Fruit fly (Drosophila melanogaster) whole organism, embryonic: Measurements from ENCODE around the gene Tsc1.

Source experiments
- ATbp ChIP-seq: fragments of 200-800 bp; sonication (Bioruptor generic); optimal IDR thresholded peaks from 2 replicates; lab custom pipeline; 2017; ENCODE audit warnings: missing biosample characterization, mild to moderate bottlenecking, missing genetic modification characterization, missing genetic modification reagents
- Abd-B ChIP-seq: fragments of 200-800 bp; sonication (Bioruptor generic); optimal IDR thresholded peaks from 2 replicates; lab custom pipeline; 2018; ENCODE audit warnings: missing biosample characterization, mild to moderate bottlenecking, missing genetic modification characterization, moderate library complexity
- Atf6 ChIP-seq: fragments of 200-800 bp; sonication (Bioruptor generic); IDR thresholded peaks from 2 replicates; pipeline ENCODE4 v1.3.6; 2022; ENCODE audit warnings: missing biosample characterization, missing genetic modification characterization
- CG11093 ChIP-seq: fragments of 200-800 bp; sonication (Bioruptor generic); IDR thresholded peaks from 3 replicates; pipeline ENCODE4 v1.3.6; 2022; ENCODE audit warnings: missing biosample characterization, missing genetic modification characterization
- CG1233 ChIP-seq: fragments of 200-800 bp; sonication (Bioruptor generic); optimal IDR thresholded peaks from 4 replicates; lab custom pipeline; 2018; ENCODE audit warnings: missing biosample characterization, mild to moderate bottlenecking, missing genetic modification characterization
- CG12942 ChIP-seq: fragments of 200-800 bp; sonication (Bioruptor generic); optimal IDR thresholded peaks from 3 replicates; lab custom pipeline; 2016; ENCODE audit warnings: missing biosample characterization, missing genetic modification characterization
- CG1602 ChIP-seq: fragments of 200-800 bp; sonication (Bioruptor generic); optimal IDR thresholded peaks from 3 replicates; lab custom pipeline; 2016; ENCODE audit warnings: missing biosample characterization, missing genetic modification characterization
- CG16813 ChIP-seq: fragments of 200-800 bp; sonication (Bioruptor generic); IDR thresholded peaks from 3 replicates; pipeline ENCODE4 v1.3.6; 2022; ENCODE audit warnings: missing biosample characterization, missing genetic modification characterization; ENCODE audit not compliant: partially characterized antibody
- CG17829 ChIP-seq: fragments of 200-800 bp; optimal IDR thresholded peaks from 2 replicates; lab custom pipeline; 2019; ENCODE audit warnings: missing biosample characterization, mild to moderate bottlenecking, missing genetic modification characterization, moderate library complexity
- CG3163 ChIP-seq: fragments of 200-800 bp; sonication (Bioruptor generic); optimal IDR thresholded peaks from 3 replicates; lab custom pipeline; 2016; ENCODE audit warnings: missing biosample characterization, missing genetic modification characterization
- CG33213 ChIP-seq: fragments of 200-800 bp; sonication (Bioruptor generic); optimal IDR thresholded peaks from 3 replicates; lab custom pipeline; 2016; ENCODE audit warnings: missing biosample characterization, missing genetic modification characterization
- CG33557 ChIP-seq: fragments of 200-800 bp; sonication (Bioruptor generic); optimal IDR thresholded peaks from 2 replicates; lab custom pipeline; 2019; ENCODE audit warnings: missing biosample characterization, mild to moderate bottlenecking, missing genetic modification characterization, moderate library complexity
- CG34422 ChIP-seq: fragments of 200-800 bp; sonication (Bioruptor generic); IDR thresholded peaks from 3 replicates; pipeline ENCODE4 v1.3.6; 2022; ENCODE audit warnings: missing biosample characterization, missing genetic modification characterization
- CG3995 ChIP-seq: fragments of 200-800 bp; sonication (Bioruptor generic); optimal IDR thresholded peaks from 3 replicates; lab custom pipeline; 2016; ENCODE audit warnings: missing biosample characterization, missing genetic modification characterization
- CG6791 ChIP-seq: fragments of 200-800 bp; sonication (Bioruptor generic); IDR thresholded peaks from 3 replicates; pipeline ENCODE4 v1.3.6; 2022; ENCODE audit warnings: missing biosample characterization, missing genetic modification characterization; ENCODE audit not compliant: partially characterized antibody
- CG7556 ChIP-seq: fragments of 200-800 bp; sonication (Bioruptor generic); optimal IDR thresholded peaks from 2 replicates; lab custom pipeline; 2017; ENCODE audit warnings: missing biosample characterization, mild to moderate bottlenecking, missing genetic modification characterization
- CG9876 ChIP-seq: fragments of 200-800 bp; sonication (Bioruptor generic); optimal IDR thresholded peaks from 2 replicates; lab custom pipeline; 2016; ENCODE audit warnings: missing biosample characterization, missing genetic modification characterization
- Camta ChIP-seq: fragments of 200-800 bp; sonication (Bioruptor generic); optimal IDR thresholded peaks from 2 replicates; lab custom pipeline; 2016; ENCODE audit warnings: missing biosample characterization, missing genetic modification characterization
- Elba2 ChIP-seq: fragments of 200-800 bp; sonication (Bioruptor generic); optimal IDR thresholded peaks from 3 replicates; lab custom pipeline; 2016; ENCODE audit warnings: missing biosample characterization, missing genetic modification characterization
- Fer1 ChIP-seq: fragments of 200-800 bp; sonication (Bioruptor generic); optimal IDR thresholded peaks from 2 replicates; lab custom pipeline; 2017; ENCODE audit warnings: missing biosample characterization, mild to moderate bottlenecking, missing genetic modification characterization
- HLH4C ChIP-seq: fragments of 200-800 bp; sonication (Bioruptor generic); IDR thresholded peaks from 3 replicates; pipeline ENCODE4 v1.3.6; 2022; ENCODE audit warnings: missing biosample characterization, missing genetic modification characterization; ENCODE audit not compliant: partially characterized antibody
- Jarid2 ChIP-seq: fragments of 200-800 bp; sonication (Bioruptor generic); optimal IDR thresholded peaks from 3 replicates; lab custom pipeline; 2017; ENCODE audit warnings: mild to moderate bottlenecking, missing biosample characterization, missing genetic modification reagents, missing genetic modification characterization
- MBD-R2 ChIP-seq: fragments of 200-800 bp; sonication (Bioruptor generic); IDR thresholded peaks from 2 replicates; pipeline ENCODE4 v1.3.6; 2022; ENCODE audit warnings: missing biosample characterization, missing genetic modification characterization
- MESR4 ChIP-seq: fragments of 200-800 bp; sonication (Bioruptor generic); optimal IDR thresholded peaks from 2 replicates; lab custom pipeline; 2018; ENCODE audit warnings: missing biosample characterization, mild to moderate bottlenecking, missing genetic modification characterization, moderate library complexity
- NK7.1 ChIP-seq: fragments of 200-800 bp; sonication (Bioruptor generic); optimal IDR thresholded peaks from 3 replicates; lab custom pipeline; 2016; ENCODE audit warnings: missing biosample characterization, missing genetic modification characterization
- Pdp1 ChIP-seq, 2 experiments: fragments of 200-800 bp; sonication (Bioruptor generic); optimal IDR thresholded peaks; 3 replicates each; lab custom pipeline; 2016; ENCODE audit warnings: missing biosample characterization in 2 of 2, missing genetic modification characterization in 2 of 2, mild to moderate bottlenecking in 1 of 2, moderate library complexity in 1 of 2
- Rx ChIP-seq: fragments of 200-800 bp; sonication (Bioruptor generic); IDR thresholded peaks from 2 replicates; pipeline ENCODE4 v1.3.6; 2022; ENCODE audit warnings: missing biosample characterization, missing genetic modification characterization
- ac ChIP-seq: fragments of 200-800 bp; sonication (Bioruptor generic); optimal IDR thresholded peaks from 3 replicates; lab custom pipeline; 2017; ENCODE audit warnings: missing biosample characterization, mild to moderate bottlenecking, missing genetic modification characterization
- bigmax ChIP-seq: fragments of 200-800 bp; sonication (Bioruptor generic); optimal IDR thresholded peaks from 2 replicates; lab custom pipeline; 2018; ENCODE audit warnings: missing biosample characterization, mild to moderate bottlenecking, missing genetic modification characterization
- cwo ChIP-seq: fragments of 200-800 bp; sonication (Bioruptor generic); optimal IDR thresholded peaks from 3 replicates; lab custom pipeline; 2017; ENCODE audit warnings: missing biosample characterization, missing genetic modification characterization, mild to moderate bottlenecking, moderate library complexity, missing genetic modification reagents
- disco-r ChIP-seq: fragments of 200-800 bp; sonication (Bioruptor generic); optimal IDR thresholded peaks from 2 replicates; lab custom pipeline; 2016; ENCODE audit warnings: missing biosample characterization, missing genetic modification characterization
- fd102C ChIP-seq: fragments of 200-800 bp; sonication (Bioruptor generic); optimal IDR thresholded peaks from 2 replicates; lab custom pipeline; 2018; ENCODE audit warnings: missing biosample characterization, mild to moderate bottlenecking, missing genetic modification characterization, moderate library complexity
- gfzf ChIP-seq: fragments of 200-800 bp; sonication (Bioruptor generic); optimal IDR thresholded peaks from 2 replicates; lab custom pipeline; 2016; ENCODE audit warnings: missing biosample characterization, mild to moderate bottlenecking, missing genetic modification characterization, moderate library complexity
- hbn ChIP-seq: fragments of 200-800 bp; sonication (Bioruptor generic); IDR thresholded peaks from 2 replicates; pipeline ENCODE4 v1.3.6; 2022; ENCODE audit warnings: missing biosample characterization, missing genetic modification characterization; ENCODE audit not compliant: partially characterized antibody
- insv ChIP-seq, 2 experiments: fragments of 200-800 bp; sonication (Bioruptor generic); optimal IDR thresholded peaks; 3 replicates each; lab custom pipeline; 2016 to 2018; ENCODE audit warnings: missing biosample characterization in 2 of 2, missing genetic modification characterization in 2 of 2
- jigr1 ChIP-seq: fragments of 200-800 bp; sonication (Bioruptor generic); IDR thresholded peaks from 3 replicates; pipeline ENCODE4 v1.3.6; 2022; ENCODE audit warnings: missing biosample characterization, missing genetic modification characterization
- jing ChIP-seq: fragments of 200-800 bp; sonication (Bioruptor generic); optimal IDR thresholded peaks from 2 replicates; lab custom pipeline; 2018; ENCODE audit warnings: missing biosample characterization, mild to moderate bottlenecking, missing genetic modification characterization
- mld ChIP-seq: fragments of 200-800 bp; sonication (Bioruptor generic); IDR thresholded peaks from 3 replicates; pipeline ENCODE4 v1.3.6; 2022; ENCODE audit warnings: missing biosample characterization, missing genetic modification characterization; ENCODE audit not compliant: partially characterized antibody
- nerfin-2 ChIP-seq: fragments of 200-800 bp; sonication (Bioruptor generic); IDR thresholded peaks from 2 replicates; pipeline ENCODE4 v1.3.6; 2022; ENCODE audit warnings: missing biosample characterization, missing genetic modification characterization; ENCODE audit not compliant: partially characterized antibody
- p53 ChIP-seq: fragments of 200-800 bp; sonication (Bioruptor generic); optimal IDR thresholded peaks from 2 replicates; lab custom pipeline; 2016; ENCODE audit warnings: missing biosample characterization, missing genetic modification characterization
- pfk ChIP-seq: fragments of 200-800 bp; sonication (Bioruptor generic); optimal IDR thresholded peaks from 2 replicates; lab custom pipeline; 2018; ENCODE audit warnings: missing biosample characterization, mild to moderate bottlenecking, missing genetic modification characterization, moderate library complexity
- phol ChIP-seq: fragments of 200-800 bp; sonication (Bioruptor generic); optimal IDR thresholded peaks from 3 replicates; lab custom pipeline; 2018; ENCODE audit warnings: missing biosample characterization, mild to moderate bottlenecking, missing genetic modification characterization, moderate library complexity
- row ChIP-seq: fragments of 200-800 bp; sonication (Bioruptor generic); IDR thresholded peaks from 3 replicates; pipeline ENCODE4 v1.3.6; 2022; ENCODE audit warnings: missing biosample characterization, missing genetic modification characterization
- scrt ChIP-seq: fragments of 200-800 bp; sonication (Bioruptor generic); optimal IDR thresholded peaks from 2 replicates; lab custom pipeline; 2018; ENCODE audit warnings: missing biosample characterization, mild to moderate bottlenecking, missing genetic modification characterization, moderate library complexity
- sna ChIP-seq: fragments of 200-800 bp; sonication (Bioruptor generic); IDR thresholded peaks from 2 replicates; pipeline ENCODE4 v1.3.6; 2022; ENCODE audit warnings: missing biosample characterization, missing genetic modification characterization; ENCODE audit not compliant: partially characterized antibody
- sob ChIP-seq: fragments of 200-800 bp; sonication (Bioruptor generic); IDR thresholded peaks from 2 replicates; pipeline ENCODE4 v1.3.6; 2022; ENCODE audit warnings: missing biosample characterization, missing genetic modification characterization
- wor ChIP-seq: fragments of 200-800 bp; sonication (Bioruptor generic); IDR thresholded peaks from 2 replicates; pipeline ENCODE4 v1.3.6; 2022; ENCODE audit warnings: missing biosample characterization, missing genetic modification characterization
- z ChIP-seq: fragments of 200-800 bp; sonication (Bioruptor generic); IDR thresholded peaks from 3 replicates; pipeline ENCODE4 v1.3.6; 2022; ENCODE audit warnings: missing biosample characterization, missing genetic modification characterization
- zfh1 ChIP-seq: fragments of 200-800 bp; sonication (Bioruptor generic); IDR thresholded peaks from 3 replicates; pipeline ENCODE4 v1.3.6; 2022; ENCODE audit warnings: missing biosample characterization, missing genetic modification characterization

Gene Tsc1

DNA sequence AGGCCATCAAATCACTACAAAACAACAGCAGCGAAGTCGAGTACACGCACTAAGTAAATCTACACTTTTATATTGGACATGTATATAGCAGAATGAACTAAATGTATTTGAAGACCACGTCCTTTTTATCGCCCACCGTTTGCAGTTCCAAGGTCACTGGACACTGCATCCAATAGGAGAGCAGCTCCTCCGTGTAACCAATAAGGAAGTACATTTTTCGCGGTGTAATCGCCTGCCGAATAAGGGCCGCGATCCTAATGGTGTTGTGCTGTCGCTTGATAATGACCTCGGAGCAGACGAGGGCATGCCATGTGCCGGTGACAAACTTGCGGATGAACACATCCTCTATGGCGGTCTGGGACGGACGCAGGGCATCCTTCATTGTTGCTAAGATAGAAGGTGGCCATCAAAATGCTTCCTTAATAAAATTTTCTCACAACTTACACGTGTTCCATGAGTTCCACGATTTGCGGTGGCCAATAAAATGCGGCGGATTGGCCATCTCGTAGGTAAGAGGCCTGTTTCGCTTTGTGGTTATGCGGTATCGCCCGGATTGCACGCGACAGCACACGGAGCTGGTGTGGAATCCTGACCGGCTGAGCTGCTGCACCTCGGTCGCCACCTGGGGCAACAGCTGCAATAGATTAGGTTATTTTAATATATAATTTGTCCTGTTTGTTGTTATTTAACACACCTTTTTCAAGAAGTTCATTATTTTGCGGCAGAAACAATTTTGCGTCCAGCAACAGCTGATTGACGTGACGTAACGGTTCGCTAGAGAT is 32.9 kb downstream of the Tsc1 start, which contains the start of gene mRpS24:
TSS of gene mRpS24 (minus strand) at position 772 of the 782 bp plus-strand sequence.
- no peak for TF ChIP-seq Fer1
- TF ChIP-seq HLH4C = no peak
- TF ChIP-seq CG34422 (GFP tag; lab: Robert Waterston, UW) = peak; percentile 51; the same call in 1 of the 3 replicates
- TF ChIP-seq Jarid2 (GFP tag; lab: Kevin White, UChicago) = no peak
- no peak for TF ChIP-seq CG3995 (GFP tag; lab: Kevin White, UChicago)
- 0 out of 2 replicates have a peak, but pooled peaks have one; percentile 58 for TF ChIP-seq hbn (GFP tag; lab: Robert Waterston, UW)
- no peak for TF ChIP-seq CG12942 (GFP tag; lab: Kevin White, UChicago)
- no peak for TF ChIP-seq Rx (GFP tag; lab: Robert Waterston, UW)
- TF ChIP-seq CG1233 (GFP tag; lab: Kevin White, UChicago) = no peak
- TF ChIP-seq insv (GFP tag; optimal IDR thresholded peaks at IDR 0.05; lab: Kevin White, UChicago) = no peak
- TF ChIP-seq CG16813 (GFP tag; lab: Robert Waterston, UW) = no peak
- TF ChIP-seq CG6791 (GFP tag; lab: Robert Waterston, UW) = no peak
- TF ChIP-seq ATbp (GFP tag; lab: Kevin White, UChicago) = no peak
- TF ChIP-seq phol (tag; lab: Kevin White, UChicago) = no peak
- TF ChIP-seq CG1602 (GFP tag; lab: Kevin White, UChicago) = no peak
- no peak for TF ChIP-seq ac (GFP tag; lab: Kevin White, UChicago)
- TF ChIP-seq z (GFP tag; lab: Robert Waterston, UW) = no peak
- TF ChIP-seq fd102C = no peak
- no peak for TF ChIP-seq Abd-B (GFP tag; lab: Kevin White, UChicago)
- TF ChIP-seq nerfin-2 (GFP tag; lab: Robert Waterston, UW) = no peak; the same call in 1 of the 2 replicates
- TF ChIP-seq Pdp1 (GFP tag; optimal IDR thresholded peaks at IDR 0.05; lab: Kevin White, UChicago) = peak in 1 of 2 experiments; percentile 97
- TF ChIP-seq cwo = no peak
- TF ChIP-seq CG11093 (GFP tag; lab: Robert Waterston, UW) = no peak
- no peak for TF ChIP-seq Camta
- TF ChIP-seq row (GFP tag; lab: Robert Waterston, UW) = no peak
- no peak for TF ChIP-seq p53 (GFP tag; lab: Kevin White, UChicago)
- no peak for TF ChIP-seq CG7556 (GFP tag; lab: Kevin White, UChicago)
- TF ChIP-seq CG3163 (GFP tag; lab: Kevin White, UChicago) = no peak
- no peak for TF ChIP-seq sob (GFP tag; lab: Robert Waterston, UW)
- no peak for TF ChIP-seq CG33213 (GFP tag; lab: Kevin White, UChicago)
- TF ChIP-seq CG9876 (GFP tag; lab: Kevin White, UChicago) = no peak
- TF ChIP-seq scrt (GFP tag; lab: Kevin White, UChicago) = no peak
- peak; percentile 67 for TF ChIP-seq MBD-R2 (GFP tag; lab: Robert Waterston, UW)
- no peak for TF ChIP-seq gfzf (GFP tag; lab: Kevin White, UChicago)
- peak; percentile 52 for TF ChIP-seq MESR4 (GFP tag; lab: Kevin White, UChicago)
- no peak for TF ChIP-seq CG33557 (GFP tag; lab: Kevin White, UChicago)
- peak; percentile 94 for TF ChIP-seq Elba2
- no peak for TF ChIP-seq jing (GFP tag; lab: Kevin White, UChicago)
- no peak for TF ChIP-seq disco-r
- no peak for TF ChIP-seq NK7.1 (GFP tag; lab: Kevin White, UChicago)
- TF ChIP-seq zfh1 (GFP tag; lab: Robert Waterston, UW) = no peak
- TF ChIP-seq pfk (GFP tag; lab: Kevin White, UChicago) = no peak
- TF ChIP-seq jigr1 (GFP tag; lab: Robert Waterston, UW) = no peak
- TF ChIP-seq CG17829 = no peak
- no peak for TF ChIP-seq Atf6 (GFP tag; lab: Robert Waterston, UW)
- TF ChIP-seq wor (GFP tag; lab: Robert Waterston, UW) = no peak
- peak; percentile 60 for TF ChIP-seq bigmax (GFP tag; lab: Kevin White, UChicago)
- no peak for TF ChIP-seq mld
- peak; percentile 72 for TF ChIP-seq sna (GFP tag; lab: Robert Waterston, UW)
